Worm (Caenorhabditis elegans): ENCODE results near the gene pcyt-1.

ce11 chrX:7572057-7572456 is at the start of gene pcyt-1:
- TF ChIP-seq ceh-82 (tag; optimal IDR thresholded peaks at IDR 0.05) = no peak
- TF ChIP-seq ama-1 (optimal IDR thresholded peaks at IDR 0.05) = no peak
- no peak for TF ChIP-seq lin-14 (GFP tag; optimal IDR thresholded peaks at IDR 0.05)
- no peak for TF ChIP-seq C16A3.4 (tag; optimal IDR thresholded peaks at IDR 0.05)
- TF ChIP-seq nhr-47 (tag; optimal IDR thresholded peaks at IDR 0.05) = no peak
- TF ChIP-seq zip-4 (GFP tag; optimal IDR thresholded peaks at IDR 0.05) = no peak
- no peak for TF ChIP-seq snpc-4 (tag; optimal IDR thresholded peaks at IDR 0.05)
- TF ChIP-seq mdl-1 (tag; optimal IDR thresholded peaks at IDR 0.05) = no peak
- no peak for TF ChIP-seq pqm-1 (tag; optimal IDR thresholded peaks at IDR 0.05)
- TF ChIP-seq nhr-20 (tag; optimal IDR thresholded peaks at IDR 0.05) = no peak

Data from whole organism, L1 larva.